Worm (Caenorhabditis elegans) whole organism, young adult: ENCODE results near the gene srbc-65.

Experiments used
- B0336.3 ChIP-seq: fragments of 200-800 bp; sonication (Bioruptor generic); IDR thresholded peaks from 2 replicates; pipeline ENCODE4 v1.3.6; 2022; ENCODE audit warnings: missing genetic modification characterization, missing compliant biosample characterization
- F10E7.11 ChIP-seq: sonication (generic microtip); optimal IDR thresholded peaks from 2 replicates; lab custom pipeline; 2017; ENCODE audit warnings: mild to moderate bottlenecking, missing genetic modification characterization, moderate library complexity, missing compliant biosample characterization
- F22D6.2 ChIP-seq: sonication (generic microtip); optimal IDR thresholded peaks from 2 replicates; lab custom pipeline; 2016; ENCODE audit warnings: mild to moderate bottlenecking, missing genetic modification characterization, missing compliant biosample characterization
- F52B5.7 ChIP-seq: sonication (generic microtip); optimal IDR thresholded peaks from 2 replicates; lab custom pipeline; 2016; ENCODE audit warnings: mild to moderate bottlenecking, missing genetic modification characterization, missing compliant biosample characterization
- F57C9.4 ChIP-seq: sonication (generic microtip); optimal IDR thresholded peaks from 2 replicates; lab custom pipeline; 2017; ENCODE audit warnings: mild to moderate bottlenecking, missing genetic modification characterization, missing compliant biosample characterization
- K11D2.4 ChIP-seq: fragments of 200-800 bp; sonication (Bioruptor generic); IDR thresholded peaks from 2 replicates; pipeline ENCODE4 v1.3.6; 2022; ENCODE audit warnings: missing genetic modification reagents, missing genetic modification characterization, missing compliant biosample characterization
- K12H6.12 ChIP-seq: fragments of 200-800 bp; sonication (Bioruptor generic); optimal IDR thresholded peaks from 2 replicates; lab custom pipeline; 2018; ENCODE audit warnings: mild to moderate bottlenecking, missing genetic modification characterization, missing compliant biosample characterization
- Y53G8AR.9 ChIP-seq: fragments of 200-800 bp; sonication (Bioruptor generic); conservative IDR thresholded peaks from 2 replicates; pipeline ENCODE4 v1.3.6; 2022; ENCODE audit warnings: missing genetic modification reagents, missing genetic modification characterization, missing compliant biosample characterization
- ZK185.1 ChIP-seq: sonication (generic microtip); optimal IDR thresholded peaks from 2 replicates; lab custom pipeline; 2016; ENCODE audit warnings: mild to moderate bottlenecking, missing genetic modification characterization, missing compliant biosample characterization; ENCODE audit not compliant: poor library complexity, severe bottlenecking
- ama-1 ChIP-seq, 3 experiments: fragments of 150-350 bp in 1 of 3; sonication (generic microtip) in 2 of 3; optimal IDR thresholded peaks; 2 replicates each; lab custom pipeline; 2014 to 2018; ENCODE audit warnings: missing biosample characterization in 2 of 3, missing genetic modification characterization in 2 of 3, missing genetic modification reagents in 2 of 3
- aptf-2 ChIP-seq: fragments of 200-800 bp; sonication (Bioruptor generic); conservative IDR thresholded peaks from 2 replicates; pipeline ENCODE4 v1.3.6; 2022; ENCODE audit warnings: missing genetic modification reagents, missing genetic modification characterization, missing compliant biosample characterization
- atf-7 ChIP-seq: sonication (generic microtip); optimal IDR thresholded peaks from 2 replicates; lab custom pipeline; 2017; ENCODE audit warnings: mild to moderate bottlenecking, missing genetic modification characterization, missing compliant biosample characterization
- attf-5 ChIP-seq: fragments of 200-800 bp; sonication (Bioruptor generic); optimal IDR thresholded peaks from 2 replicates; lab custom pipeline; 2018; ENCODE audit warnings: mild to moderate bottlenecking, missing genetic modification characterization, missing compliant biosample characterization
- cebp-1 ChIP-seq, 2 experiments: fragments of 200-800 bp in 1 of 2; sonication (Bioruptor generic) in 1 of 2; sonication (generic microtip) in 1 of 2; IDR thresholded peaks in 1 of 2; optimal IDR thresholded peaks in 1 of 2; 2 replicates each; pipeline versions ENCODE4 v1.3.6 to Lab custom; 2017 to 2022; ENCODE audit warnings: missing compliant biosample characterization in 2 of 2, missing genetic modification characterization in 2 of 2, mild to moderate bottlenecking in 1 of 2, missing genetic modification reagents in 1 of 2, moderate library complexity in 1 of 2
- ceh-91 ChIP-seq: fragments of 200-800 bp; sonication (Bioruptor generic); IDR thresholded peaks from 2 replicates; pipeline ENCODE4 v1.3.6; 2022; ENCODE audit warnings: missing genetic modification reagents, missing genetic modification characterization, missing compliant biosample characterization
- gei-17 ChIP-seq: fragments of 200-800 bp; sonication (Bioruptor generic); optimal IDR thresholded peaks from 2 replicates; lab custom pipeline; 2018; ENCODE audit warnings: mild to moderate bottlenecking, missing genetic modification characterization, missing compliant biosample characterization
- let-607 ChIP-seq, 2 experiments: fragments of 200-800 bp in 1 of 2; sonication (Bioruptor generic) in 1 of 2; sonication (generic microtip) in 1 of 2; optimal IDR thresholded peaks; 2 replicates each; lab custom pipeline; 2016 to 2018; ENCODE audit warnings: mild to moderate bottlenecking in 2 of 2, missing compliant biosample characterization in 2 of 2, missing genetic modification characterization in 2 of 2, moderate library complexity in 2 of 2, missing genotype in 1 of 2
- lin-54 ChIP-seq: fragments of 200-800 bp; sonication (Bioruptor generic); optimal IDR thresholded peaks from 2 replicates; lab custom pipeline; 2018; ENCODE audit warnings: mild to moderate bottlenecking, missing genetic modification characterization, missing compliant biosample characterization
- madf-10 ChIP-seq: sonication (generic microtip); optimal IDR thresholded peaks from 2 replicates; lab custom pipeline; 2016; ENCODE audit warnings: mild to moderate bottlenecking, missing genetic modification characterization, missing compliant biosample characterization
- mcd-1 ChIP-seq: fragments of 200-800 bp; sonication (Bioruptor generic); IDR thresholded peaks from 2 replicates; pipeline ENCODE4 v1.3.6; 2022; ENCODE audit warnings: missing genetic modification reagents, missing genetic modification characterization, missing compliant biosample characterization
- mes-4 ChIP-seq: sonication (generic microtip); optimal IDR thresholded peaks from 2 replicates; lab custom pipeline; 2016; ENCODE audit warnings: missing genotype, missing genetic modification characterization, missing compliant biosample characterization
- nfyb-1 ChIP-seq: fragments of 200-800 bp; sonication (Bioruptor generic); IDR thresholded peaks from 2 replicates; pipeline ENCODE4 v1.3.6; 2022; ENCODE audit warnings: missing genetic modification reagents, missing genetic modification characterization, missing compliant biosample characterization
- nhr-80 ChIP-seq: sonication (generic microtip); optimal IDR thresholded peaks from 2 replicates; lab custom pipeline; 2016; ENCODE audit warnings: missing genetic modification characterization, missing compliant biosample characterization
- pbrm-1 ChIP-seq: fragments of 200-800 bp; sonication (Bioruptor generic); IDR thresholded peaks from 2 replicates; pipeline ENCODE4 v1.3.6; 2022; ENCODE audit warnings: missing genetic modification reagents, missing genetic modification characterization, missing compliant biosample characterization
- sdz-38 ChIP-seq: sonication (generic microtip); optimal IDR thresholded peaks from 2 replicates; lab custom pipeline; 2016; ENCODE audit warnings: missing genotype, missing genetic modification characterization, missing compliant biosample characterization
- snpc-3.4 ChIP-seq: sonication (generic microtip); optimal IDR thresholded peaks from 2 replicates; lab custom pipeline; 2017; ENCODE audit warnings: missing genetic modification characterization, mild to moderate bottlenecking, missing compliant biosample characterization, antibody characterized with exemption, moderate library complexity, missing genotype, missing genetic modification reagents
- snpc-4 ChIP-seq, 5 experiments: fragments of 150-350 bp in 1 of 5; sonication (generic microtip) in 4 of 5; optimal IDR thresholded peaks; 2 replicates each; lab custom pipeline; 2014 to 2018; ENCODE audit warnings: missing genetic modification characterization in 5 of 5, missing biosample characterization in 3 of 5, antibody characterized with exemption in 2 of 5, mild to moderate bottlenecking in 2 of 5, missing compliant biosample characterization in 2 of 5, missing genotype in 2 of 5, moderate library complexity in 2 of 5, missing genetic modification reagents in 1 of 5
- somi-1 ChIP-seq: fragments of 200-800 bp; sonication (Bioruptor generic); optimal IDR thresholded peaks from 2 replicates; lab custom pipeline; 2018; ENCODE audit warnings: mild to moderate bottlenecking, missing genetic modification characterization, missing compliant biosample characterization
- sptf-2 ChIP-seq: fragments of 200-800 bp; sonication (Bioruptor generic); optimal IDR thresholded peaks from 2 replicates; lab custom pipeline; 2018; ENCODE audit warnings: mild to moderate bottlenecking, missing genetic modification characterization, missing compliant biosample characterization
- tbp1 ChIP-seq: fragments of 200-800 bp; sonication (Bioruptor generic); optimal IDR thresholded peaks from 2 replicates; lab custom pipeline; 2018; ENCODE audit warnings: mild to moderate bottlenecking, missing genetic modification characterization, missing compliant biosample characterization
- zfh-2 ChIP-seq: fragments of 200-800 bp; sonication (Bioruptor generic); conservative IDR thresholded peaks from 2 replicates; pipeline ENCODE4 v1.3.6; 2022; ENCODE audit warnings: missing genetic modification reagents, missing genetic modification characterization, missing compliant biosample characterization

srbc-65 gene

ce11 chrV:16594514-16594913, 43.7 kb downstream of the srbc-65 start:
- peak; percentile 20 for TF ChIP-seq nhr-80 (tag; lab: Kevin White, UChicago)
- TF ChIP-seq ceh-91 (GFP tag; lab: Robert Waterston, UW) = no peak
- no peak for TF ChIP-seq aptf-2 (GFP tag; lab: Robert Waterston, UW)
- 0 out of 2 replicates have a peak, but pooled peaks have one; percentile 8 for TF ChIP-seq K11D2.4 (GFP tag; lab: Robert Waterston, UW)
- TF ChIP-seq pbrm-1 = peak; percentile 25; the same call in 1 of the 2 replicates

- TF ChIP-seq lin-54 = peak; percentile 39
- TF ChIP-seq ama-1 (optimal IDR thresholded peaks at IDR 0.05; lab: Kevin White, UChicago) = peak; percentile 63
- TF ChIP-seq ama-1 (GFP tag; optimal IDR thresholded peaks at IDR 0.05; lab: Kevin White, UChicago) = no peak
- TF ChIP-seq snpc-3.4 (tag; lab: Kevin White, UChicago) = no peak
- no peak for TF ChIP-seq F10E7.11 (tag; lab: Kevin White, UChicago)
- TF ChIP-seq madf-10 (tag; lab: Kevin White, UChicago) = peak; percentile 29
- TF ChIP-seq pbrm-1 = 0 out of 2 replicates have a peak, but pooled peaks have one; percentile 30
- TF ChIP-seq F22D6.2 (tag; lab: Kevin White, UChicago) = no peak
- no peak for TF ChIP-seq sptf-2
- TF ChIP-seq tbp1 (GFP tag; lab: Kevin White, UChicago) = peak; percentile 28
- peak; percentile 22 for TF ChIP-seq K12H6.12 (tag; lab: Kevin White, UChicago)
- TF ChIP-seq mes-4 (tag; lab: Kevin White, UChicago) = no peak
- TF ChIP-seq attf-5 (GFP tag; lab: Kevin White, UChicago) = peak; percentile 3
- peak; percentile 47 for TF ChIP-seq sdz-38
- 0 out of 2 replicates have a peak, but pooled peaks have one; percentile 11 for TF ChIP-seq Y53G8AR.9 (GFP tag; lab: Robert Waterston, UW)
- peak; percentile 42; the same call in 1 of the 2 replicates for TF ChIP-seq B0336.3 (GFP tag; lab: Robert Waterston, UW)
- no peak for TF ChIP-seq K11D2.4 (GFP tag; lab: Robert Waterston, UW)
- no peak for TF ChIP-seq snpc-4 (GFP tag; optimal IDR thresholded peaks at IDR 0.05; lab: Kevin White, UChicago)
- TF ChIP-seq snpc-4 (tag; optimal IDR thresholded peaks at IDR 0.05; lab: Kevin White, UChicago) = peak in 2 of 4 experiments; percentile 11 to 35
- TF ChIP-seq somi-1 (GFP tag; lab: Kevin White, UChicago) = peak; percentile 33
- TF ChIP-seq let-607 (tag; optimal IDR thresholded peaks at IDR 0.05; lab: Kevin White, UChicago) = peak in 1 of 2 experiments; percentile 30
- TF ChIP-seq nfyb-1 = 0 out of 2 replicates have a peak, but pooled peaks have one; percentile 36
- TF ChIP-seq zfh-2 (GFP tag; lab: Robert Waterston, UW) = peak; percentile 69
- no peak for TF ChIP-seq F57C9.4 (tag; lab: Kevin White, UChicago)
- TF ChIP-seq nhr-80 (tag; lab: Kevin White, UChicago) = peak; percentile 74
- TF ChIP-seq F52B5.7 (tag; lab: Kevin White, UChicago) = peak; percentile 2
- no peak for TF ChIP-seq cebp-1 (GFP tag; IDR thresholded peaks at IDR 0.05; lab: Robert Waterston, UW)
- TF ChIP-seq cebp-1 (tag; optimal IDR thresholded peaks at IDR 0.05; lab: Kevin White, UChicago) = peak; percentile 32
- TF ChIP-seq ZK185.1 (tag; lab: Kevin White, UChicago) = no peak
- TF ChIP-seq, all 124 proteins: peak for 18
Measured at ce11 chrV:16595140-16595791, 44.5 kb downstream of the srbc-65 start, which contains the start of gene cpl-1. TSS of gene cpl-1 (minus strand) at chrV:16595346.

ce11 chrV:16596102-16596501, 45.3 kb downstream of the srbc-65 start:
- TF ChIP-seq atf-7 (tag; lab: Kevin White, UChicago) (no peak), gei-17 (GFP tag; lab: Kevin White, UChicago) (no peak), nhr-80 (tag; lab: Kevin White, UChicago) (no peak), mcd-1 (GFP tag; lab: Robert Waterston, UW) (no peak)
